Worm (Caenorhabditis elegans) whole organism, L2 larva: ENCODE measurements around the gene F55C9.11.

Experiments
- alr-1 ChIP-seq: fragments of 150-350 bp; optimal IDR thresholded peaks from 2 replicates; lab custom pipeline; 2014; ENCODE audit warnings: missing biosample characterization, missing genetic modification characterization
- ceh-82 ChIP-seq: fragments of 150-350 bp; optimal IDR thresholded peaks from 2 replicates; lab custom pipeline; 2014; ENCODE audit warnings: missing biosample characterization, missing genetic modification characterization
- lin-13 ChIP-seq: fragments of 150-350 bp; optimal IDR thresholded peaks from 2 replicates; lab custom pipeline; 2014; ENCODE audit warnings: missing biosample characterization, missing genetic modification reagents, missing genetic modification characterization
- lin-39 ChIP-seq: fragments of 150-350 bp; optimal IDR thresholded peaks from 2 replicates; lab custom pipeline; 2014; ENCODE audit warnings: missing biosample characterization, missing genetic modification reagents, missing genetic modification characterization
- nhr-23 ChIP-seq: fragments of 150-350 bp; optimal IDR thresholded peaks from 2 replicates; lab custom pipeline; 2014; ENCODE audit warnings: missing biosample characterization, missing genetic modification reagents, missing genetic modification characterization
- nhr-77 ChIP-seq: fragments of 150-350 bp; optimal IDR thresholded peaks from 2 replicates; lab custom pipeline; 2014; ENCODE audit warnings: missing biosample characterization, missing genetic modification characterization
- unc-55 ChIP-seq: fragments of 150-350 bp; sonication (generic microtip); optimal IDR thresholded peaks from 3 replicates; lab custom pipeline; 2014; ENCODE audit warnings: missing biosample characterization, missing genetic modification reagents, missing genetic modification characterization

ce11 chrV:19276354-19276753 lies 33.1 kb downstream of the F55C9.11 start:
- no peak for TF ChIP-seq nhr-23 (tag; lab: Kevin White, UChicago)
- TF ChIP-seq nhr-77 (tag; lab: Kevin White, UChicago): no peak
- no peak for TF ChIP-seq unc-55 (GFP tag; lab: Kevin White, UChicago)
- no peak for TF ChIP-seq ceh-82 (tag; lab: Kevin White, UChicago)
- TF ChIP-seq lin-39 (tag; lab: Kevin White, UChicago): no peak
- no peak for TF ChIP-seq alr-1 (tag; lab: Kevin White, UChicago)
- no peak for TF ChIP-seq lin-13 (GFP tag; lab: Kevin White, UChicago)
